Worm (Caenorhabditis elegans) whole organism, L4/young adult: ENCODE measurements around the gene lido-9.

ENCODE experiments used
- W03F9.2 ChIP-seq: fragments of 150-350 bp; optimal IDR thresholded peaks from 2 replicates; lab custom pipeline; 2014; ENCODE audit warnings: missing biosample characterization, missing genetic modification characterization
- dao-5 ChIP-seq: sonication (generic microtip); optimal IDR thresholded peaks from 2 replicates; lab custom pipeline; 2016; ENCODE audit warnings: missing genotype, missing genetic modification characterization, moderate library complexity, missing compliant biosample characterization
- him-1 ChIP-seq: sonication (generic microtip); optimal IDR thresholded peaks from 2 replicates; lab custom pipeline; 2016; ENCODE audit warnings: missing genotype, missing genetic modification reagents, missing genetic modification characterization, missing compliant biosample characterization

DNA sequence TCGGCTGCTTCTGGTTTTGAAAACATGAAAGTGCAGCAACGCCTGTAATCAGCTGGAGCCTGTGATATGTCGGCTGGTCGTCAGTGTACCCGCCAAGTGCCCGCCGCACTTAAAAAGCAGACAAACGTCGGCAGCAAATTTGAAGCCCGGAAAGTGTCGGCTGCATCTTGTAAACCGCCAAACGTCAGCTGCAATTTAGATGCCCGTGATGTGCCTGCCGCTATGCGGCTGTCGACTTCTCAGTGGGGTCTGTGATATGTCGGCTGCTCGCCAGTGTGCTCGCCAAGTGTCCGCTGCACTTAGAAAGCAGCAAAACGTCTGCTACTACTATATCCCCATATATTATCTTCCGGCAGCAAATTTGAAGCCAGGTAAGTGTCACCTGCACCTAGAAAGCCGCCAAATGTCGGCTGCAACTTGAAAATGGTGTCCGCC lies 13.4 kb upstream of the lido-9 start:
- TF ChIP-seq him-1 (tag; lab: Kevin White, UChicago) (no peak), dao-5 (tag; lab: Kevin White, UChicago) (no peak), W03F9.2 (tag; lab: Kevin White, UChicago) (no peak)
